Worm (Caenorhabditis elegans): ENCODE results near the gene H14N18.2.

Gene H14N18.2

ce11 chrV:8913940-8914339 lies 18.5 kb upstream of the H14N18.2 start, which contains the start of gene mod-1:
Gene mod-1, minus strand, starts transcription at chrV:8914040.
- TF ChIP-seq elt-3 (tag; optimal IDR thresholded peaks at IDR 0.05) (no peak), sox-4 (tag; optimal IDR thresholded peaks at IDR 0.05) (no peak), ces-1 (GFP tag; optimal IDR thresholded peaks at IDR 0.05) (no peak), lin-15B (tag; optimal IDR thresholded peaks at IDR 0.05) (no peak), unc-130 (tag; optimal IDR thresholded peaks at IDR 0.05) (no peak), nhr-90 (tag; optimal IDR thresholded peaks at IDR 0.05; ENCODE audit: poor library complexity) (no peak), ceh-8 (GFP tag; optimal IDR thresholded peaks at IDR 0.05) (no peak), nhr-20 (tag; optimal IDR thresholded peaks at IDR 0.05) (no peak), sptf-1 (tag; optimal IDR thresholded peaks at IDR 0.05) (no peak), Y116A8C.19 (tag; optimal IDR thresholded peaks at IDR 0.05; ENCODE audit: borderline replicate concordance) (no peak), mab-9 (GFP tag; IDR thresholded peaks at IDR 0.05) (no peak), mep-1 (tag; optimal IDR thresholded peaks at IDR 0.05) (no peak), pax-3 (tag; optimal IDR thresholded peaks at IDR 0.05) (no peak), hlh-17 (GFP tag; optimal IDR thresholded peaks at IDR 0.05; ENCODE audit: borderline replicate concordance) (no peak), fkh-8 (tag; optimal IDR thresholded peaks at IDR 0.05) (no peak)

ce11 chrV:8922781-8923180 lies 9.6 kb upstream of the H14N18.2 start, which contains the start of gene ttr-47:
Gene ttr-47, plus strand, starts transcription at chrV:8923088.
- TF ChIP-seq lsy-2 (tag; optimal IDR thresholded peaks at IDR 0.05) (peak in 1 of 2 experiments; percentile 6), blmp-1 (tag; optimal IDR thresholded peaks at IDR 0.05) (peak; percentile 15), lin-39 (tag; optimal IDR thresholded peaks at IDR 0.05) (no peak), ztf-11 (tag; optimal IDR thresholded peaks at IDR 0.05) (no peak), rnt-1 (tag; optimal IDR thresholded peaks at IDR 0.05) (peak; percentile 19), elt-3 (tag; optimal IDR thresholded peaks at IDR 0.05) (peak in 1 of 6 experiments; percentile 32), hlh-17 (GFP tag; optimal IDR thresholded peaks at IDR 0.05; ENCODE audit: borderline replicate concordance) (no peak), efl-3 (GFP tag; optimal IDR thresholded peaks at IDR 0.05) (no peak), mdl-1 (tag; optimal IDR thresholded peaks at IDR 0.05) (no peak), ceh-8 (GFP tag; optimal IDR thresholded peaks at IDR 0.05) (no peak), ceh-88 (GFP tag; IDR thresholded peaks at IDR 0.05) (no peak), snu-23 (GFP tag; optimal IDR thresholded peaks at IDR 0.05) (peak; percentile 16), mab-9 (GFP tag; IDR thresholded peaks at IDR 0.05) (no peak), elt-2 (tag; optimal IDR thresholded peaks at IDR 0.05) (peak; percentile 68), hlh-4 (tag; optimal IDR thresholded peaks at IDR 0.05) (no peak), nhr-85 (tag) (peak; percentile 52), sox-4 (tag; optimal IDR thresholded peaks at IDR 0.05) (no peak), unc-30 (tag; optimal IDR thresholded peaks at IDR 0.05) (no peak), nhr-71 (tag; optimal IDR thresholded peaks at IDR 0.05) (peak; percentile 36), pqm-1 (tag; optimal IDR thresholded peaks at IDR 0.05) (no peak), lin-13 (GFP tag; optimal IDR thresholded peaks at IDR 0.05) (no peak), lin-14 (GFP tag; optimal IDR thresholded peaks at IDR 0.05) (peak; percentile 73), ces-1 (GFP tag; optimal IDR thresholded peaks at IDR 0.05) (no peak), mep-1 (tag; optimal IDR thresholded peaks at IDR 0.05) (no peak), pax-3 (tag; optimal IDR thresholded peaks at IDR 0.05) (no peak)

- TF ChIP-seq nhr-85 (tag), result peak; percentile 22
Observed at ce11 chrV:8923976-8924375, 8.4 kb upstream of the H14N18.2 start.

DNA sequence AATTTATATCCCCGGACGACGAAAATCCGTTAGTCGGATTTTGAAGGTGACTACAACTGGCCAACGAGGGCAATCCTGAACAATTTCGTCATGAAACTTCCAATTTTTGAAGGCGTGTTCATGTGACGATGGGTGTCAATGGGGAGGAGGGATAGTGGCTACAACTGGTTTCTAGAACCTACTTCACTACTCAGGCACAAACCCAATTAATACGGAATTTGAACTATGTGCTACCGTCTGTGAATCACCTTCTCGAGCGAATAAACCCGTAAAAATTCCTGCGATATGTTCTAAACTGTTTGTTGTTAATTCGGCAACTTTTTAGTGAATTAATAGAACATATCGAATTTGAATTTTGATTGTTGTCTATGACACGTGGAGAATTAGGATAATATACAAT lies 4.7 kb upstream of the H14N18.2 start:
- no peak for TF ChIP-seq tlp-1 (tag; optimal IDR thresholded peaks at IDR 0.05)
- no peak for TF ChIP-seq sox-4 (tag; optimal IDR thresholded peaks at IDR 0.05)
- TF ChIP-seq nhr-47 (tag; optimal IDR thresholded peaks at IDR 0.05), result no peak
- no peak for TF ChIP-seq egl-13 (tag; optimal IDR thresholded peaks at IDR 0.05)
- TF ChIP-seq lin-13 (GFP tag; optimal IDR thresholded peaks at IDR 0.05), result no peak
- TF ChIP-seq fos-1 (tag; optimal IDR thresholded peaks at IDR 0.05), result no peak
- TF ChIP-seq ama-1 (optimal IDR thresholded peaks at IDR 0.05), result no peak
- TF ChIP-seq unc-86 (tag; optimal IDR thresholded peaks at IDR 0.05), result no peak
- TF ChIP-seq lsy-2 (tag; optimal IDR thresholded peaks at IDR 0.05), result no peak
- TF ChIP-seq lin-14 (GFP tag; optimal IDR thresholded peaks at IDR 0.05), result no peak
- no peak for TF ChIP-seq C34B4.2 (tag; optimal IDR thresholded peaks at IDR 0.05)
- no peak for TF ChIP-seq sup-37 (GFP tag; optimal IDR thresholded peaks at IDR 0.05)
- no peak for TF ChIP-seq mep-1 (tag; optimal IDR thresholded peaks at IDR 0.05)
- TF ChIP-seq grh-1 (GFP tag; IDR thresholded peaks at IDR 0.05), result no peak
- no peak for TF ChIP-seq pag-3 (tag; optimal IDR thresholded peaks at IDR 0.05; ENCODE audit: borderline replicate concordance, insufficient read depth)
- TF ChIP-seq efl-1 (optimal IDR thresholded peaks at IDR 0.05), result no peak
- TF ChIP-seq efl-1 (GFP tag; optimal IDR thresholded peaks at IDR 0.05 in 1 of 2), result no peak
- no peak for TF ChIP-seq snu-23 (GFP tag; optimal IDR thresholded peaks at IDR 0.05)
- TF ChIP-seq nhr-28 (tag; optimal IDR thresholded peaks at IDR 0.05), result no peak

All from whole organism, L1 larva.